Fruit fly (Drosophila melanogaster): ENCODE data around the gene bnb.

DNA sequence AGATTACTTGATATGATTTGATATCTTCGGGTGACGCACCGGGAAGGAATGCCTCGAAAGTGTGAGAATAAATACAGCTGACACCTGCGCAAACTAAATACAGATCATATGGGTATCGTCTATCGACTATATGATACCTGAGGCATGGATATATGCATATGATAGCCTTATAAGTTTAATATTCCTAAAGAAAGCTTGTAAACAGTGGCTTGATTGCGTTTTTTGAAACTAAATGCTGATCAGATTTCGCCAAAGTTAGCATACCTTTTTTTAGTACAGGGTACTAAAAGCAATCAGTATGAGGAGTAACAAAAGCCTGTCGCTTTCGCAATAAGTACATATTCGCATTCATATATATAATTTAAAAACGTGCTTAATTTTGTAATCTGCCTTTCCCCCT, 36.9 kb upstream of the bnb start:
- no peak for TF ChIP-seq CG8359 (GFP tag; optimal IDR thresholded peaks at IDR 0.05; ENCODE audit: borderline replicate concordance)
- no peak for TF ChIP-seq btn (GFP tag; optimal IDR thresholded peaks at IDR 0.05)
- TF ChIP-seq insv (GFP tag; optimal IDR thresholded peaks at IDR 0.05): no peak
- no peak for TF ChIP-seq CG17385 (GFP tag; optimal IDR thresholded peaks at IDR 0.05)
- TF ChIP-seq CG14441 (GFP tag; IDR thresholded peaks at IDR 0.05): peak; percentile 59
- TF ChIP-seq Mad (GFP tag; optimal IDR thresholded peaks at IDR 0.05): no peak
- no peak for TF ChIP-seq CG16863 (GFP tag; optimal IDR thresholded peaks at IDR 0.05)
- TF ChIP-seq CG1792 (GFP tag; optimal IDR thresholded peaks at IDR 0.05): no peak
- TF ChIP-seq CG6791 (GFP tag; IDR thresholded peaks at IDR 0.05; ENCODE audit: partially characterized antibody): no peak
